Fruit fly (Drosophila melanogaster) whole organism, embryonic: ENCODE results near the gene CG17839.

ENCODE experiments used
- Ada2b ChIP-seq: fragments of 200-800 bp; sonication (Bioruptor generic); IDR thresholded peaks from 2 replicates; pipeline ENCODE4 v1.3.6; 2022; ENCODE audit warnings: missing biosample characterization, missing genetic modification characterization
- CG10274 ChIP-seq: fragments of 200-800 bp; sonication (Bioruptor generic); optimal IDR thresholded peaks from 3 replicates; lab custom pipeline; 2017; ENCODE audit warnings: missing biosample characterization, mild to moderate bottlenecking, missing genetic modification characterization
- CG10565 ChIP-seq: fragments of 200-800 bp; sonication (Bioruptor generic); optimal IDR thresholded peaks from 3 replicates; lab custom pipeline; 2016; ENCODE audit warnings: missing biosample characterization, mild to moderate bottlenecking, missing genetic modification characterization
- CG12391 ChIP-seq: fragments of 200-800 bp; sonication (Bioruptor generic); optimal IDR thresholded peaks from 3 replicates; lab custom pipeline; 2018; ENCODE audit warnings: missing biosample characterization, mild to moderate bottlenecking, missing genetic modification characterization, moderate library complexity
- CG12744 ChIP-seq: fragments of 200-800 bp; sonication (Bioruptor generic); optimal IDR thresholded peaks from 2 replicates; lab custom pipeline; 2016; ENCODE audit warnings: missing biosample characterization, missing genetic modification characterization
- CG12769 ChIP-seq: fragments of 200-800 bp; sonication (Bioruptor generic); optimal IDR thresholded peaks from 2 replicates; lab custom pipeline; 2019; ENCODE audit warnings: missing biosample characterization, mild to moderate bottlenecking, missing genetic modification characterization, moderate library complexity
- CG13424 ChIP-seq: fragments of 200-800 bp; sonication (Bioruptor generic); optimal IDR thresholded peaks from 2 replicates; lab custom pipeline; 2019; ENCODE audit warnings: missing biosample characterization, mild to moderate bottlenecking, missing genetic modification characterization, moderate library complexity
- CG32532 ChIP-seq: fragments of 200-800 bp; sonication (Bioruptor generic); IDR thresholded peaks from 2 replicates; pipeline ENCODE4 v1.3.6; 2022; ENCODE audit warnings: missing biosample characterization, missing genetic modification characterization
- CG32772 ChIP-seq: fragments of 200-800 bp; sonication (Bioruptor generic); IDR thresholded peaks from 2 replicates; pipeline ENCODE4 v1.3.6; 2022; ENCODE audit warnings: missing biosample characterization, missing genetic modification characterization
- CG33557 ChIP-seq: fragments of 200-800 bp; sonication (Bioruptor generic); optimal IDR thresholded peaks from 2 replicates; lab custom pipeline; 2019; ENCODE audit warnings: missing biosample characterization, mild to moderate bottlenecking, missing genetic modification characterization, moderate library complexity
- CG4820 ChIP-seq: fragments of 200-800 bp; sonication (Bioruptor generic); optimal IDR thresholded peaks from 3 replicates; lab custom pipeline; 2016; ENCODE audit warnings: missing biosample characterization, missing genetic modification characterization
- CG6272 ChIP-seq: fragments of 200-800 bp; sonication (Bioruptor generic); IDR thresholded peaks from 2 replicates; pipeline ENCODE4 v1.3.6; 2022; ENCODE audit warnings: missing biosample characterization, missing genetic modification characterization
- CG7556 ChIP-seq: fragments of 200-800 bp; sonication (Bioruptor generic); optimal IDR thresholded peaks from 2 replicates; lab custom pipeline; 2017; ENCODE audit warnings: missing biosample characterization, mild to moderate bottlenecking, missing genetic modification characterization
- CG8281 ChIP-seq: fragments of 200-800 bp; sonication (Bioruptor generic); optimal IDR thresholded peaks from 2 replicates; lab custom pipeline; 2018; ENCODE audit warnings: missing biosample characterization, mild to moderate bottlenecking, missing genetic modification characterization, moderate library complexity
- CG8478 ChIP-seq: fragments of >200 bp; optimal IDR thresholded peaks from 2 replicates; lab custom pipeline; 2018
- Dad ChIP-seq: fragments of 200-800 bp; sonication (Bioruptor generic); optimal IDR thresholded peaks from 3 replicates; lab custom pipeline; 2016; ENCODE audit warnings: missing biosample characterization, missing genetic modification characterization
- Doc2 ChIP-seq: fragments of 200-800 bp; sonication (Bioruptor generic); IDR thresholded peaks from 2 replicates; pipeline ENCODE4 v1.3.6; 2022; ENCODE audit warnings: missing biosample characterization, missing genetic modification characterization
- E2f1 ChIP-seq: fragments of 200-800 bp; sonication (Bioruptor generic); IDR thresholded peaks from 2 replicates; pipeline ENCODE4 v1.3.6; 2022; ENCODE audit warnings: missing biosample characterization, missing genetic modification characterization
- HHEX ChIP-seq: fragments of 200-800 bp; sonication (Bioruptor generic); optimal IDR thresholded peaks from 3 replicates; lab custom pipeline; 2017; ENCODE audit warnings: missing biosample characterization, mild to moderate bottlenecking, missing genetic modification characterization, missing genetic modification reagents
- HLH3B ChIP-seq: fragments of 200-800 bp; sonication (Bioruptor generic); IDR thresholded peaks from 2 replicates; pipeline ENCODE4 v1.3.6; 2022; ENCODE audit warnings: missing biosample characterization, missing genetic modification characterization
- Hr39 ChIP-seq: fragments of >200 bp; optimal IDR thresholded peaks from 2 replicates; lab custom pipeline; 2017
- Hr78 ChIP-seq, 2 experiments: fragments of 200-800 bp in 1 of 2; fragments of >200 bp in 1 of 2; sonication (Bioruptor generic) in 1 of 2; optimal IDR thresholded peaks; 2 replicates each; lab custom pipeline; 2017 to 2019; ENCODE audit warnings: missing biosample characterization in 2 of 2, missing genetic modification characterization in 2 of 2, mild to moderate bottlenecking in 1 of 2, moderate library complexity in 1 of 2
- Mad ChIP-seq: fragments of 200-800 bp; sonication (Bioruptor generic); optimal IDR thresholded peaks from 2 replicates; lab custom pipeline; 2016; ENCODE audit warnings: missing biosample characterization, missing genetic modification characterization
- Max ChIP-seq: fragments of 200-800 bp; sonication (Bioruptor generic); optimal IDR thresholded peaks from 2 replicates; lab custom pipeline; 2016; ENCODE audit warnings: missing biosample characterization, mild to moderate bottlenecking, missing genetic modification characterization
- NK7.1 ChIP-seq: fragments of 200-800 bp; sonication (Bioruptor generic); optimal IDR thresholded peaks from 3 replicates; lab custom pipeline; 2016; ENCODE audit warnings: missing biosample characterization, missing genetic modification characterization
- Nf-YB ChIP-seq: fragments of 200-800 bp; sonication (Bioruptor generic); optimal IDR thresholded peaks from 3 replicates; lab custom pipeline; 2019; ENCODE audit warnings: missing biosample characterization, mild to moderate bottlenecking, missing genetic modification characterization, moderate library complexity
- NfI ChIP-seq: fragments of 200-800 bp; sonication (Bioruptor generic); optimal IDR thresholded peaks from 3 replicates; lab custom pipeline; 2018; ENCODE audit warnings: missing biosample characterization, mild to moderate bottlenecking, missing genetic modification characterization, moderate library complexity
- Side ChIP-seq: fragments of 200-800 bp; sonication (Bioruptor generic); optimal IDR thresholded peaks from 2 replicates; lab custom pipeline; 2016; ENCODE audit warnings: missing biosample characterization, missing genetic modification characterization
- TFAM ChIP-seq: fragments of 200-800 bp; sonication (Bioruptor generic); optimal IDR thresholded peaks from 2 replicates; lab custom pipeline; 2017; ENCODE audit warnings: missing biosample characterization, missing genetic modification characterization, inconsistent platforms
- ap ChIP-seq: fragments of 200-800 bp; sonication (Bioruptor generic); IDR thresholded peaks from 2 replicates; pipeline ENCODE4 v1.3.6; 2022; ENCODE audit warnings: missing biosample characterization, missing genetic modification characterization
- ase ChIP-seq: fragments of 200-800 bp; sonication (Bioruptor generic); IDR thresholded peaks from 3 replicates; pipeline ENCODE4 v1.3.6; 2022; ENCODE audit warnings: missing biosample characterization, missing genetic modification characterization
- bigmax ChIP-seq: fragments of 200-800 bp; sonication (Bioruptor generic); optimal IDR thresholded peaks from 2 replicates; lab custom pipeline; 2018; ENCODE audit warnings: missing biosample characterization, mild to moderate bottlenecking, missing genetic modification characterization
- chinmo ChIP-seq: fragments of 200-800 bp; sonication (Bioruptor generic); IDR thresholded peaks from 4 replicates; pipeline ENCODE4 v1.3.6; 2022; ENCODE audit warnings: missing biosample characterization, missing genetic modification characterization; ENCODE audit not compliant: partially characterized antibody
- corto ChIP-seq: fragments of 200-800 bp; sonication (Bioruptor generic); optimal IDR thresholded peaks from 2 replicates; lab custom pipeline; 2016; ENCODE audit warnings: missing biosample characterization, mild to moderate bottlenecking, missing genetic modification characterization, moderate library complexity
- da ChIP-seq: fragments of 200-800 bp; sonication (Bioruptor generic); optimal IDR thresholded peaks from 2 replicates; lab custom pipeline; 2016; ENCODE audit warnings: missing biosample characterization, missing genetic modification characterization
- en ChIP-seq: fragments of 200-800 bp; sonication (Bioruptor generic); optimal IDR thresholded peaks from 2 replicates; lab custom pipeline; 2016; ENCODE audit warnings: missing biosample characterization, missing genetic modification characterization
- exex ChIP-seq: fragments of 200-800 bp; sonication (Bioruptor generic); optimal IDR thresholded peaks from 4 replicates; lab custom pipeline; 2018; ENCODE audit warnings: missing biosample characterization, mild to moderate bottlenecking, missing genetic modification characterization, moderate library complexity
- gem ChIP-seq: fragments of 200-800 bp; sonication (Bioruptor generic); optimal IDR thresholded peaks from 2 replicates; lab custom pipeline; 2019; ENCODE audit warnings: missing biosample characterization, mild to moderate bottlenecking, missing genetic modification characterization, moderate library complexity
- her ChIP-seq: fragments of 200-800 bp; sonication (Bioruptor generic); optimal IDR thresholded peaks from 2 replicates; lab custom pipeline; 2016; ENCODE audit warnings: missing biosample characterization, missing genetic modification characterization
- kay ChIP-seq: fragments of 200-800 bp; sonication (Bioruptor generic); optimal IDR thresholded peaks from 2 replicates; lab custom pipeline; 2016; ENCODE audit warnings: missing biosample characterization, missing genetic modification characterization
- lmd ChIP-seq: fragments of 200-800 bp; sonication (Bioruptor generic); IDR thresholded peaks from 2 replicates; pipeline ENCODE4 v1.3.6; 2022; ENCODE audit warnings: missing biosample characterization, missing genetic modification characterization
- nerfin-1 ChIP-seq: fragments of 200-800 bp; sonication (Bioruptor generic); optimal IDR thresholded peaks from 3 replicates; lab custom pipeline; 2019; ENCODE audit warnings: missing biosample characterization, mild to moderate bottlenecking, missing genetic modification characterization, moderate library complexity
- pb ChIP-seq: fragments of 200-800 bp; sonication (Bioruptor generic); optimal IDR thresholded peaks from 3 replicates; lab custom pipeline; 2016; ENCODE audit warnings: missing biosample characterization, missing genetic modification characterization
- pnt ChIP-seq: fragments of 200-800 bp; sonication (Bioruptor generic); optimal IDR thresholded peaks from 3 replicates; lab custom pipeline; 2016; ENCODE audit warnings: missing biosample characterization, missing genetic modification characterization
- pzg ChIP-seq: fragments of 200-800 bp; sonication (Bioruptor generic); optimal IDR thresholded peaks from 3 replicates; lab custom pipeline; 2018; ENCODE audit warnings: missing biosample characterization, mild to moderate bottlenecking, missing genetic modification characterization, moderate library complexity
- ranshi ChIP-seq: fragments of 200-800 bp; sonication (Bioruptor generic); IDR thresholded peaks from 2 replicates; pipeline ENCODE4 v1.3.6; 2022; ENCODE audit warnings: missing biosample characterization, missing genetic modification characterization
- slbo ChIP-seq: fragments of 200-800 bp; sonication (Bioruptor generic); IDR thresholded peaks from 2 replicates; pipeline ENCODE4 v1.3.6; 2022; ENCODE audit warnings: missing biosample characterization, missing genetic modification characterization
- so ChIP-seq: fragments of 200-800 bp; sonication (Bioruptor generic); IDR thresholded peaks from 3 replicates; pipeline ENCODE4 v1.3.6; 2022; ENCODE audit warnings: missing biosample characterization, missing genetic modification characterization
- sob ChIP-seq: fragments of 200-800 bp; sonication (Bioruptor generic); IDR thresholded peaks from 2 replicates; pipeline ENCODE4 v1.3.6; 2022; ENCODE audit warnings: missing biosample characterization, missing genetic modification characterization
- stwl ChIP-seq: fragments of 200-800 bp; sonication (Bioruptor generic); optimal IDR thresholded peaks from 3 replicates; lab custom pipeline; 2018; ENCODE audit warnings: missing biosample characterization, mild to moderate bottlenecking, missing genetic modification characterization, moderate library complexity
- tup ChIP-seq: fragments of 200-800 bp; sonication (Bioruptor generic); optimal IDR thresholded peaks from 2 replicates; lab custom pipeline; 2016; ENCODE audit warnings: missing biosample characterization, mild to moderate bottlenecking, missing genetic modification characterization, moderate library complexity
- vnd ChIP-seq: fragments of 200-800 bp; sonication (Bioruptor generic); IDR thresholded peaks from 3 replicates; pipeline ENCODE4 v1.3.6; 2022; ENCODE audit warnings: missing biosample characterization, missing genetic modification characterization; ENCODE audit not compliant: partially characterized antibody

Gene CG17839

dm6 chr3L:14779289-14779688 is 25.6 kb upstream of the CG17839 start (continued):
- TF ChIP-seq pzg (GFP tag; lab: Kevin White, UChicago) (no peak), NfI (GFP tag; lab: Kevin White, UChicago) (no peak), CG12391 (tag; lab: Kevin White, UChicago) (no peak), Max (GFP tag; lab: Kevin White, UChicago) (no peak), CG13424 (no peak), chinmo (GFP tag; lab: Robert Waterston, UW) (0 out of 4 replicates have a peak, but pooled peaks have one; percentile 67), TFAM (no peak), her (GFP tag; lab: Kevin White, UChicago) (no peak), da (GFP tag; lab: Kevin White, UChicago) (no peak), pb (GFP tag; lab: Kevin White, UChicago) (no peak), ranshi (GFP tag; lab: Robert Waterston, UW) (no peak), NK7.1 (GFP tag; lab: Kevin White, UChicago) (no peak), CG6272 (GFP tag; lab: Robert Waterston, UW) (no peak), ase (GFP tag; lab: Robert Waterston, UW) (no peak), kay (GFP tag; lab: Kevin White, UChicago) (no peak), CG12769 (peak; percentile 5), CG4820 (GFP tag; lab: Kevin White, UChicago) (no peak), Side (GFP tag; lab: Kevin White, UChicago) (no peak), vnd (GFP tag; lab: Robert Waterston, UW) (0 out of 3 replicates have a peak, but pooled peaks have one; percentile 22), so (no peak), Hr39 (lab: Kevin White, UChicago) (no peak), bigmax (GFP tag; lab: Kevin White, UChicago) (no peak)

- no peak for TF ChIP-seq CG12391 (tag; lab: Kevin White, UChicago)
- TF ChIP-seq CG32532, result peak; percentile 9; the same call in 1 of the 2 replicates
- TF ChIP-seq Hr78 (GFP tag; optimal IDR thresholded peaks at IDR 0.05; lab: Kevin White, UChicago), result no peak
- TF ChIP-seq CG10565, result no peak
- peak; percentile 59; the same call in 1 of the 2 replicates for TF ChIP-seq HLH3B (GFP tag; lab: Robert Waterston, UW)
- no peak for TF ChIP-seq Mad (GFP tag; lab: Kevin White, UChicago)
- no peak for TF ChIP-seq Dad (GFP tag; lab: Kevin White, UChicago)
- peak; percentile 2 for TF ChIP-seq exex
- no peak for TF ChIP-seq corto (GFP tag; lab: Kevin White, UChicago)
- 0 out of 2 replicates have a peak, but pooled peaks have one; percentile 10 for TF ChIP-seq ap (GFP tag; lab: Robert Waterston, UW)
- no peak for TF ChIP-seq stwl (tag; lab: Kevin White, UChicago)
- TF ChIP-seq CG8478 (lab: Kevin White, UChicago), result no peak
- TF ChIP-seq CG7556 (GFP tag; lab: Kevin White, UChicago), result peak; percentile 37
- no peak for TF ChIP-seq slbo (GFP tag; lab: Robert Waterston, UW)
- peak; percentile 18 for TF ChIP-seq gem (tag; lab: Kevin White, UChicago)
- no peak for TF ChIP-seq Doc2 (GFP tag; lab: Robert Waterston, UW)
- peak; percentile 41 for TF ChIP-seq CG33557 (GFP tag; lab: Kevin White, UChicago)
- no peak for TF ChIP-seq CG10274
- TF ChIP-seq en (GFP tag; lab: Kevin White, UChicago), result no peak
- peak; percentile 40 for TF ChIP-seq HHEX (GFP tag; lab: Kevin White, UChicago)
- no peak for TF ChIP-seq CG12744 (GFP tag; lab: Kevin White, UChicago)
- TF ChIP-seq sob (GFP tag; lab: Robert Waterston, UW), result peak; percentile 56; the same call in 1 of the 2 replicates
- no peak for TF ChIP-seq lmd (GFP tag; lab: Robert Waterston, UW)
- TF ChIP-seq Nf-YB (GFP tag; lab: Kevin White, UChicago), result no peak
- TF ChIP-seq tup, result peak; percentile 18
- TF ChIP-seq pnt (GFP tag; lab: Kevin White, UChicago), result no peak
- TF ChIP-seq Ada2b, result no peak
- TF ChIP-seq E2f1 (GFP tag; lab: Robert Waterston, UW), result no peak
- no peak for TF ChIP-seq CG32772 (GFP tag; lab: Robert Waterston, UW)
- TF ChIP-seq nerfin-1 (tag; lab: Kevin White, UChicago), result peak; percentile 24
- no peak for TF ChIP-seq CG8281 (tag; lab: Kevin White, UChicago)
Measured at dm6 chr3L:14780187-14780586, 24.7 kb upstream of the CG17839 start.
